Fruit fly (Drosophila melanogaster): ENCODE measurements around the gene Pura.

The Pura gene

DNA sequence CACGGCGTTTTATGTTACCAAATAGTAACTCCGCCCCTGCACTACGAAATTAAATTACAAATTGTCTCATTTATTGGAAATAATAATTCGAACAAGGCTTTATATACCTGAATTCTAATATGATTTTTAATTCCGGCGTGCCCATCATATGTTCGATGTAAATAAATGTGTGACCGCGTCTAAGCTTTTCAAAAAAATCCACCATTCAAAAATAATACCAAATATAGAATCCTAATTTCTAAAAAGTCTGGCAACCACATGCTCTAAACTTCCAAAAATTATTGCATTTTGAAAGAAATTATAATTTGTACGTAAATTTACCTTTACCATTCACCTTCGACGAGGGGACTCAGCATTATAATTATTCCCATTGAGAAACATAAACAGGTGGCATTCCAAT lies 47.4 kb downstream of the Pura start, which contains the start of gene Urm1 (continued):
- TF ChIP-seq Myb (GFP tag; optimal IDR thresholded peaks at IDR 0.05) = peak; percentile 57
- no peak for TF ChIP-seq CG6854 (GFP tag; optimal IDR thresholded peaks at IDR 0.05)
- TF ChIP-seq CG6813 (GFP tag; optimal IDR thresholded peaks at IDR 0.05) = no peak
- no peak for TF ChIP-seq emc (GFP tag; optimal IDR thresholded peaks at IDR 0.05)
- TF ChIP-seq ftz-f1 (GFP tag; optimal IDR thresholded peaks at IDR 0.05) = no peak
- TF ChIP-seq CG9817 (tag; optimal IDR thresholded peaks at IDR 0.05) = no peak
- peak in 1 of 2 experiments; percentile 75 for TF ChIP-seq crp (GFP tag; optimal IDR thresholded peaks at IDR 0.05)
- TF ChIP-seq caup (GFP tag; optimal IDR thresholded peaks at IDR 0.05; ENCODE audit: severe bottlenecking) = no peak
- TF ChIP-seq CG15514 (GFP tag; optimal IDR thresholded peaks at IDR 0.05) = no peak
- no peak for TF ChIP-seq CG12219 (GFP tag; optimal IDR thresholded peaks at IDR 0.05)
- TF ChIP-seq CG5245 (GFP tag; optimal IDR thresholded peaks at IDR 0.05) = no peak
- no peak for TF ChIP-seq esg (GFP tag; conservative IDR thresholded peaks at IDR 0.05)
- peak; percentile 59 for TF ChIP-seq E2f2 (GFP tag; IDR thresholded peaks at IDR 0.05)
- TF ChIP-seq Doc3 (GFP tag; IDR thresholded peaks at IDR 0.05; ENCODE audit: partially characterized antibody) = no peak
- TF ChIP-seq CG4854 (GFP tag; optimal IDR thresholded peaks at IDR 0.05) = no peak
- no peak for TF ChIP-seq CG8765 (GFP tag; IDR thresholded peaks at IDR 0.05)
- TF ChIP-seq CG17359 (tag; optimal IDR thresholded peaks at IDR 0.05) = no peak
- no peak for TF ChIP-seq cas (GFP tag; IDR thresholded peaks at IDR 0.05)
- TF ChIP-seq crc (GFP tag; optimal IDR thresholded peaks at IDR 0.05) = no peak
- TF ChIP-seq ttk (GFP tag; IDR thresholded peaks at IDR 0.05) = no peak
- no peak for TF ChIP-seq CG10366 (GFP tag; IDR thresholded peaks at IDR 0.05)
- peak; percentile 4 for TF ChIP-seq CoRest (tag; optimal IDR thresholded peaks at IDR 0.05)
- TF ChIP-seq Dp (GFP tag; optimal IDR thresholded peaks at IDR 0.05) = peak; percentile 26
- TF ChIP-seq Rfx (GFP tag; IDR thresholded peaks at IDR 0.05) = no peak
- TF ChIP-seq CG17361 (GFP tag; IDR thresholded peaks at IDR 0.05) = no peak
- TF ChIP-seq otp (GFP tag; IDR thresholded peaks at IDR 0.05) = no peak
- no peak for TF ChIP-seq MTF-1 (GFP tag; optimal IDR thresholded peaks at IDR 0.05; ENCODE audit: borderline replicate concordance)
- TF ChIP-seq D (optimal IDR thresholded peaks at IDR 0.05) = no peak
- no peak for TF ChIP-seq D (GFP tag; optimal IDR thresholded peaks at IDR 0.05)
- no peak for TF ChIP-seq CG11085 (GFP tag; IDR thresholded peaks at IDR 0.05)
- TF ChIP-seq CG30431 (GFP tag; optimal IDR thresholded peaks at IDR 0.05) = no peak
- TF ChIP-seq ab (GFP tag; optimal IDR thresholded peaks at IDR 0.05) = no peak
- no peak for TF ChIP-seq CG18011 (GFP tag; optimal IDR thresholded peaks at IDR 0.05)
- TF ChIP-seq tna (GFP tag; IDR thresholded peaks at IDR 0.05; ENCODE audit: partially characterized antibody) = no peak
- TF ChIP-seq Optix (GFP tag; IDR thresholded peaks at IDR 0.05) = no peak
- no peak for TF ChIP-seq zen2 (GFP tag; IDR thresholded peaks at IDR 0.05; ENCODE audit: partially characterized antibody)
- no peak for TF ChIP-seq CG17328 (GFP tag; IDR thresholded peaks at IDR 0.05)
- peak; percentile 44 for TF ChIP-seq stwl (tag; optimal IDR thresholded peaks at IDR 0.05)
- TF ChIP-seq pum (GFP tag; optimal IDR thresholded peaks at IDR 0.05) = no peak
- no peak for TF ChIP-seq CG33213 (GFP tag; optimal IDR thresholded peaks at IDR 0.05)
- TF ChIP-seq MBD-R2 (GFP tag; IDR thresholded peaks at IDR 0.05) = peak; percentile 60
- TF ChIP-seq nau (GFP tag; optimal IDR thresholded peaks at IDR 0.05) = no peak
- TF ChIP-seq CG10431 (GFP tag; optimal IDR thresholded peaks at IDR 0.05) = no peak
- TF ChIP-seq bbx (GFP tag; IDR thresholded peaks at IDR 0.05; ENCODE audit: partially characterized antibody) = no peak
- peak; percentile 47 for TF ChIP-seq Ets97D (GFP tag; optimal IDR thresholded peaks at IDR 0.05)
- no peak for TF ChIP-seq Poxn (GFP tag; IDR thresholded peaks at IDR 0.05)
- TF ChIP-seq h (optimal IDR thresholded peaks at IDR 0.05) = no peak

Measured in whole organism, embryonic.